Fruit fly (Drosophila melanogaster): Measurements from ENCODE around the gene RabX6.

DNA sequence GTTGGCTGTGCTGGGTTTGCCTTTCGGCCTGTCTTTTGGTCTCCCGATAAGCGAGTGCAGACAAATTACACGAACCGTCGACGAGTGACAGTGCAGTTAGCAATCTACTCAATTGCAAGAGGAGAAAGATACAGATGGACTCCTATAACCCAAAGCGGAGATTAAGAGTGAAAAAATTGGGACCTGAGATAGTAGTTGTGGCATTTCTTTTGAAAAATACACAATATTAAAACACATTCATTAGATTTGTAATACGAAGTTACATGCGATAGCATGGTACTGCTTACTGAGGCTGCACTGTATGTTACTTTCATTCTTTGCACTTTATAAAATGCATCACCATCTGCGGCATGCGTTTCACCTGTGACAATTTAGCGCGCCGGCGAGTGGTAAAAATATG, 36.9 kb downstream of the RabX6 start:
- TF ChIP-seq h (optimal IDR thresholded peaks at IDR 0.05) (no peak), Sin3A (optimal IDR thresholded peaks at IDR 0.05) (no peak)
